Fruit fly (Drosophila melanogaster) whole organism, embryonic: ENCODE data around the gene CG17029.

Source experiments
- Abd-B ChIP-seq: fragments of 200-800 bp; sonication (Bioruptor generic); optimal IDR thresholded peaks from 2 replicates; lab custom pipeline; 2018; ENCODE audit warnings: missing biosample characterization, mild to moderate bottlenecking, missing genetic modification characterization, moderate library complexity
- CG11085 ChIP-seq: fragments of 200-800 bp; sonication (Bioruptor generic); IDR thresholded peaks from 2 replicates; pipeline ENCODE4 v1.3.6; 2022; ENCODE audit warnings: missing biosample characterization, missing genetic modification characterization
- CG11398 ChIP-seq: fragments of 200-800 bp; sonication (Bioruptor generic); optimal IDR thresholded peaks from 2 replicates; lab custom pipeline; 2016; ENCODE audit warnings: missing biosample characterization, missing genetic modification characterization
- CG12219 ChIP-seq: fragments of 200-800 bp; sonication (Bioruptor generic); optimal IDR thresholded peaks from 3 replicates; lab custom pipeline; 2018; ENCODE audit warnings: missing biosample characterization, mild to moderate bottlenecking, missing genetic modification characterization
- CG13123 ChIP-seq: fragments of 200-800 bp; sonication (Bioruptor generic); optimal IDR thresholded peaks from 2 replicates; lab custom pipeline; 2016; ENCODE audit warnings: missing biosample characterization, missing genetic modification characterization
- CG13424 ChIP-seq: fragments of 200-800 bp; sonication (Bioruptor generic); optimal IDR thresholded peaks from 2 replicates; lab custom pipeline; 2019; ENCODE audit warnings: missing biosample characterization, mild to moderate bottlenecking, missing genetic modification characterization, moderate library complexity
- CG1529 ChIP-seq: fragments of 200-800 bp; sonication (Bioruptor generic); optimal IDR thresholded peaks from 3 replicates; lab custom pipeline; 2018; ENCODE audit warnings: missing biosample characterization, missing genetic modification characterization
- CG17385 ChIP-seq: fragments of 200-800 bp; sonication (Bioruptor generic); optimal IDR thresholded peaks from 3 replicates; lab custom pipeline; 2018; ENCODE audit warnings: missing biosample characterization, mild to moderate bottlenecking, missing genetic modification characterization
- CG1792 ChIP-seq: fragments of 200-800 bp; sonication (Bioruptor generic); optimal IDR thresholded peaks from 2 replicates; lab custom pipeline; 2016; ENCODE audit warnings: missing biosample characterization, missing genetic modification characterization
- CG18262 ChIP-seq: fragments of 200-800 bp; optimal IDR thresholded peaks from 3 replicates; lab custom pipeline; 2019; ENCODE audit warnings: missing biosample characterization, mild to moderate bottlenecking, missing genetic modification characterization, moderate library complexity
- CG18764 ChIP-seq: fragments of 200-800 bp; sonication (Bioruptor generic); optimal IDR thresholded peaks from 3 replicates; lab custom pipeline; 2016; ENCODE audit warnings: missing biosample characterization, missing genetic modification characterization
- CG30020 ChIP-seq: fragments of 200-800 bp; optimal IDR thresholded peaks from 2 replicates; lab custom pipeline; 2019; ENCODE audit warnings: missing biosample characterization, mild to moderate bottlenecking, missing genetic modification characterization, moderate library complexity
- CG31441 ChIP-seq: fragments of 200-800 bp; sonication (Bioruptor generic); IDR thresholded peaks from 2 replicates; pipeline ENCODE4 v1.3.6; 2022; ENCODE audit warnings: missing biosample characterization, missing genetic modification characterization
- CG34224 ChIP-seq: fragments of 200-800 bp; sonication (Bioruptor generic); IDR thresholded peaks from 3 replicates; pipeline ENCODE4 v1.3.6; 2022; ENCODE audit warnings: missing biosample characterization, missing genetic modification characterization; ENCODE audit not compliant: partially characterized antibody
- CG42726 ChIP-seq: fragments of 200-800 bp; sonication (Bioruptor generic); IDR thresholded peaks from 2 replicates; pipeline ENCODE4 v1.3.6; 2022; ENCODE audit warnings: missing biosample characterization, missing genetic modification characterization; ENCODE audit not compliant: partially characterized antibody
- CG6765 ChIP-seq: fragments of 200-800 bp; sonication (Bioruptor generic); optimal IDR thresholded peaks from 3 replicates; lab custom pipeline; 2017; ENCODE audit warnings: missing biosample characterization, mild to moderate bottlenecking, missing genetic modification characterization
- CG7987 ChIP-seq: fragments of 200-800 bp; sonication (Bioruptor generic); optimal IDR thresholded peaks from 2 replicates; lab custom pipeline; 2018; ENCODE audit warnings: missing biosample characterization, mild to moderate bottlenecking, missing genetic modification characterization, moderate library complexity
- CG9215 ChIP-seq: fragments of 200-800 bp; sonication (Bioruptor generic); IDR thresholded peaks from 2 replicates; pipeline ENCODE4 v1.3.6; 2022; ENCODE audit warnings: missing biosample characterization, missing genetic modification characterization
- CoRest ChIP-seq: fragments of 200-800 bp; sonication (Bioruptor generic); optimal IDR thresholded peaks from 3 replicates; lab custom pipeline; 2018; ENCODE audit warnings: missing biosample characterization, mild to moderate bottlenecking, missing genetic modification characterization, moderate library complexity
- Dip2 ChIP-seq: fragments of 200-800 bp; sonication (Bioruptor generic); IDR thresholded peaks from 2 replicates; pipeline ENCODE4 v1.3.6; 2022; ENCODE audit warnings: missing biosample characterization, missing genetic modification characterization
- Kr ChIP-seq: fragments of 200-800 bp; sonication (Bioruptor generic); optimal IDR thresholded peaks from 2 replicates; lab custom pipeline; 2017; ENCODE audit warnings: missing biosample characterization, mild to moderate bottlenecking, missing genetic modification characterization
- MESR4 ChIP-seq: fragments of 200-800 bp; sonication (Bioruptor generic); optimal IDR thresholded peaks from 2 replicates; lab custom pipeline; 2018; ENCODE audit warnings: missing biosample characterization, mild to moderate bottlenecking, missing genetic modification characterization, moderate library complexity
- Myb ChIP-seq: fragments of 200-800 bp; sonication (Bioruptor generic); optimal IDR thresholded peaks from 2 replicates; lab custom pipeline; 2016; ENCODE audit warnings: missing biosample characterization, missing genetic modification characterization
- NC2α ChIP-seq: fragments of 200-800 bp; sonication (Bioruptor generic); optimal IDR thresholded peaks from 2 replicates; lab custom pipeline; 2016; ENCODE audit warnings: missing biosample characterization, missing genetic modification characterization
- NFAT ChIP-seq: fragments of 200-800 bp; sonication (Bioruptor generic); IDR thresholded peaks from 2 replicates; pipeline ENCODE4 v1.3.6; 2022; ENCODE audit warnings: missing biosample characterization, missing genetic modification characterization
- Side ChIP-seq: fragments of 200-800 bp; sonication (Bioruptor generic); optimal IDR thresholded peaks from 2 replicates; lab custom pipeline; 2016; ENCODE audit warnings: missing biosample characterization, missing genetic modification characterization
- Sox102F ChIP-seq: fragments of 200-800 bp; sonication (Bioruptor generic); optimal IDR thresholded peaks from 2 replicates; lab custom pipeline; 2018; ENCODE audit warnings: missing biosample characterization, mild to moderate bottlenecking, missing genetic modification characterization, moderate library complexity
- YL-1 ChIP-seq: fragments of 200-800 bp; sonication (Bioruptor generic); optimal IDR thresholded peaks from 3 replicates; lab custom pipeline; 2017; ENCODE audit warnings: missing biosample characterization, mild to moderate bottlenecking, missing genetic modification characterization
- ap ChIP-seq: fragments of 200-800 bp; sonication (Bioruptor generic); IDR thresholded peaks from 2 replicates; pipeline ENCODE4 v1.3.6; 2022; ENCODE audit warnings: missing biosample characterization, missing genetic modification characterization
- bsh ChIP-seq, 2 experiments: fragments of 200-800 bp; sonication (Bioruptor generic); optimal IDR thresholded peaks; 2 replicates each; lab custom pipeline; 2017 to 2018; ENCODE audit warnings: mild to moderate bottlenecking in 2 of 2, missing biosample characterization in 2 of 2, missing genetic modification characterization in 2 of 2, moderate library complexity in 1 of 2
- cad ChIP-seq: fragments of >200 bp; optimal IDR thresholded peaks from 2 replicates; lab custom pipeline; 2017; ENCODE audit warnings: missing biosample characterization, missing genetic modification characterization
- ems ChIP-seq: fragments of 200-800 bp; sonication (Bioruptor generic); optimal IDR thresholded peaks from 3 replicates; lab custom pipeline; 2016; ENCODE audit warnings: missing biosample characterization, missing genetic modification characterization
- eve ChIP-seq, 2 experiments: fragments of >200 bp; optimal IDR thresholded peaks; 2 replicates each; lab custom pipeline; 2017; ENCODE audit warnings: missing biosample characterization in 2 of 2, missing genetic modification characterization in 2 of 2
- gce ChIP-seq: fragments of 200-800 bp; sonication (Bioruptor generic); IDR thresholded peaks from 3 replicates; pipeline ENCODE4 v1.3.6; 2022; ENCODE audit warnings: missing biosample characterization, missing genetic modification characterization
- gfzf ChIP-seq: fragments of 200-800 bp; sonication (Bioruptor generic); optimal IDR thresholded peaks from 2 replicates; lab custom pipeline; 2016; ENCODE audit warnings: missing biosample characterization, mild to moderate bottlenecking, missing genetic modification characterization, moderate library complexity
- grau ChIP-seq: fragments of 200-800 bp; optimal IDR thresholded peaks from 3 replicates; lab custom pipeline; 2019; ENCODE audit warnings: missing biosample characterization, mild to moderate bottlenecking, missing genetic modification characterization, moderate library complexity
- ind ChIP-seq: fragments of 200-800 bp; sonication (Bioruptor generic); optimal IDR thresholded peaks from 3 replicates; lab custom pipeline; 2016; ENCODE audit warnings: missing biosample characterization, missing genetic modification characterization
- lab ChIP-seq: fragments of 200-800 bp; sonication (Bioruptor generic); optimal IDR thresholded peaks from 3 replicates; lab custom pipeline; 2017; ENCODE audit warnings: missing biosample characterization, missing genetic modification characterization, mild to moderate bottlenecking, moderate library complexity, missing genetic modification reagents
- pum ChIP-seq: fragments of 200-800 bp; sonication (Bioruptor generic); optimal IDR thresholded peaks from 2 replicates; lab custom pipeline; 2016; ENCODE audit warnings: missing biosample characterization, missing genetic modification characterization
- repo ChIP-seq: fragments of 200-800 bp; sonication (Bioruptor generic); optimal IDR thresholded peaks from 2 replicates; lab custom pipeline; 2016; ENCODE audit warnings: missing biosample characterization, missing genetic modification characterization
- ro ChIP-seq: fragments of 200-800 bp; sonication (Bioruptor generic); IDR thresholded peaks from 2 replicates; pipeline ENCODE4 v1.3.6; 2022; ENCODE audit warnings: missing biosample characterization, missing genetic modification characterization
- slou ChIP-seq: fragments of 200-800 bp; sonication (Bioruptor generic); optimal IDR thresholded peaks from 3 replicates; lab custom pipeline; 2016; ENCODE audit warnings: missing biosample characterization, missing genetic modification characterization
- sna ChIP-seq: fragments of 200-800 bp; sonication (Bioruptor generic); IDR thresholded peaks from 2 replicates; pipeline ENCODE4 v1.3.6; 2022; ENCODE audit warnings: missing biosample characterization, missing genetic modification characterization; ENCODE audit not compliant: partially characterized antibody
- tap ChIP-seq: fragments of 200-800 bp; optimal IDR thresholded peaks from 3 replicates; lab custom pipeline; 2019; ENCODE audit warnings: missing biosample characterization, mild to moderate bottlenecking, missing genetic modification characterization, moderate library complexity
- trem ChIP-seq: fragments of 200-800 bp; optimal IDR thresholded peaks from 3 replicates; lab custom pipeline; 2019; ENCODE audit warnings: missing biosample characterization, mild to moderate bottlenecking, missing genetic modification characterization, moderate library complexity
- ttk ChIP-seq: fragments of 200-800 bp; sonication (Bioruptor generic); IDR thresholded peaks from 2 replicates; pipeline ENCODE4 v2.1.2; 2022; ENCODE audit warnings: missing biosample characterization, missing genetic modification characterization
- unpg ChIP-seq: fragments of 200-800 bp; sonication (Bioruptor generic); optimal IDR thresholded peaks from 3 replicates; lab custom pipeline; 2018; ENCODE audit warnings: missing biosample characterization, mild to moderate bottlenecking, missing genetic modification characterization, moderate library complexity
- vvl ChIP-seq: fragments of 200-800 bp; sonication (Bioruptor generic); IDR thresholded peaks from 2 replicates; pipeline ENCODE4 v1.3.6; 2022; ENCODE audit warnings: missing biosample characterization, missing genetic modification characterization
- z ChIP-seq: fragments of 200-800 bp; sonication (Bioruptor generic); IDR thresholded peaks from 3 replicates; pipeline ENCODE4 v1.3.6; 2022; ENCODE audit warnings: missing biosample characterization, missing genetic modification characterization
- zen2 ChIP-seq: fragments of 200-800 bp; sonication (Bioruptor generic); IDR thresholded peaks from 3 replicates; pipeline ENCODE4 v1.3.6; 2022; ENCODE audit warnings: missing biosample characterization, missing genetic modification characterization; ENCODE audit not compliant: partially characterized antibody
- zf30C ChIP-seq: fragments of 200-800 bp; sonication (Bioruptor generic); optimal IDR thresholded peaks from 3 replicates; lab custom pipeline; 2018; ENCODE audit warnings: missing biosample characterization, mild to moderate bottlenecking, missing genetic modification characterization

Gene CG17029

dm6 chr3L:15954784-15955427, 21.8 kb upstream of the CG17029 start, which contains the start of the genes Pka-C3 and GXIVsPLA2 (continued):
- TF ChIP-seq ems (GFP tag; lab: Kevin White, UChicago) (no peak), gce (GFP tag; lab: Robert Waterston, UW) (no peak), slou (GFP tag; lab: Kevin White, UChicago) (no peak), YL-1 (GFP tag; lab: Kevin White, UChicago) (peak; percentile 40), ap (no peak), CG31441 (peak; percentile 49; the same call in 1 of the 2 replicates), Side (GFP tag; lab: Kevin White, UChicago) (no peak), CoRest (peak; percentile 44), CG18764 (GFP tag; lab: Kevin White, UChicago) (peak; percentile 1), CG34224 (GFP tag; lab: Robert Waterston, UW) (no peak), CG12219 (no peak), bsh (GFP tag; optimal IDR thresholded peaks at IDR 0.05; lab: Kevin White, UChicago) (no peak), CG17385 (GFP tag; lab: Kevin White, UChicago) (no peak), NFAT (GFP tag; lab: Robert Waterston, UW) (no peak), ttk (GFP tag; lab: Robert Waterston, UW) (no peak), zen2 (GFP tag; lab: Robert Waterston, UW) (no peak), CG30020 (tag; lab: Kevin White, UChicago) (peak; percentile 36), ro (GFP tag; lab: Robert Waterston, UW) (no peak), CG7987 (GFP tag; lab: Kevin White, UChicago) (no peak), eve (GFP tag; optimal IDR thresholded peaks at IDR 0.05; lab: Kevin White, UChicago) (no peak), CG1529 (no peak), CG18262 (peak; percentile 35), CG9215 (GFP tag; lab: Robert Waterston, UW) (no peak), repo (GFP tag; lab: Kevin White, UChicago) (no peak), CG13424 (tag; lab: Kevin White, UChicago) (no peak), gfzf (GFP tag; lab: Kevin White, UChicago) (peak; percentile 74), sna (no peak), unpg (no peak), cad (GFP tag; lab: Kevin White, UChicago) (no peak), Kr (GFP tag; lab: Kevin White, UChicago) (no peak), Dip2 (peak; percentile 95), CG1792 (GFP tag; lab: Kevin White, UChicago) (no peak), tap (tag; lab: Kevin White, UChicago) (no peak), NC2α (GFP tag; lab: Kevin White, UChicago) (no peak), Sox102F (GFP tag; lab: Kevin White, UChicago) (no peak), trem (tag; lab: Kevin White, UChicago) (peak; percentile 64), CG11398 (no peak), lab (GFP tag; lab: Kevin White, UChicago) (no peak), ind (GFP tag; lab: Kevin White, UChicago) (no peak), Abd-B (GFP tag; lab: Kevin White, UChicago) (peak; percentile 7), grau (tag; lab: Kevin White, UChicago) (peak; percentile 31), CG42726 (GFP tag; lab: Robert Waterston, UW) (no peak), CG13123 (GFP tag; lab: Kevin White, UChicago) (no peak), CG6765 (GFP tag; lab: Kevin White, UChicago) (no peak), pum (GFP tag; lab: Kevin White, UChicago) (no peak), zf30C (no peak), MESR4 (GFP tag; lab: Kevin White, UChicago) (peak; percentile 72), z (no peak), CG11085 (GFP tag; lab: Robert Waterston, UW) (no peak), Myb (GFP tag; lab: Kevin White, UChicago) (peak; percentile 41), vvl (GFP tag; lab: Robert Waterston, UW) (no peak)
